Fruit fly (Drosophila melanogaster) whole organism, wandering third instar larva: ENCODE results near the gene GluRIIA.

Experiments
- Abd-B ChIP-seq: fragments of >200 bp; optimal IDR thresholded peaks from 2 replicates; lab custom pipeline; 2017; ENCODE audit warnings: missing biosample characterization, missing genetic modification characterization
- CG32264 ChIP-seq: fragments of 200-800 bp; sonication (Bioruptor generic); optimal IDR thresholded peaks from 2 replicates; lab custom pipeline; 2016; ENCODE audit warnings: missing biosample characterization, missing genetic modification characterization
- CG9705 ChIP-seq: fragments of 200-800 bp; sonication (Bioruptor generic); optimal IDR thresholded peaks from 2 replicates; lab custom pipeline; 2018; ENCODE audit warnings: missing biosample characterization, mild to moderate bottlenecking, missing genetic modification characterization
- CrebA ChIP-seq: fragments of 200-800 bp; sonication (Bioruptor generic); optimal IDR thresholded peaks from 2 replicates; lab custom pipeline; 2016; ENCODE audit warnings: missing biosample characterization, mild to moderate bottlenecking, missing genetic modification characterization, borderline replicate concordance
- Dfd ChIP-seq: fragments of >200 bp; optimal IDR thresholded peaks from 2 replicates; lab custom pipeline; 2017; ENCODE audit warnings: missing biosample characterization, missing genetic modification characterization
- Dif ChIP-seq: fragments of 200-275, 200-300 bp; sonication (Bioruptor generic); optimal IDR thresholded peaks from 2 replicates; lab custom pipeline; 2018; ENCODE audit warnings: missing biosample characterization, missing genetic modification characterization; ENCODE audit not compliant: partially characterized antibody
- GATAd ChIP-seq: sonication (Bioruptor generic); optimal IDR thresholded peaks from 2 replicates; lab custom pipeline; 2016; ENCODE audit warnings: missing biosample characterization, missing genetic modification characterization
- HLH106 ChIP-seq: fragments of 200-800 bp; optimal IDR thresholded peaks from 3 replicates; lab custom pipeline; 2019; ENCODE audit warnings: missing biosample characterization, mild to moderate bottlenecking, missing genetic modification characterization, moderate library complexity
- Hnf4 ChIP-seq: fragments of 200-800 bp; sonication (Bioruptor generic); optimal IDR thresholded peaks from 2 replicates; lab custom pipeline; 2016; ENCODE audit warnings: missing biosample characterization, mild to moderate bottlenecking, missing genetic modification characterization
- Hr78 ChIP-seq: fragments of >200 bp; optimal IDR thresholded peaks from 2 replicates; lab custom pipeline; 2017; ENCODE audit warnings: missing biosample characterization, missing genetic modification characterization
- Hr83 ChIP-seq: fragments of 200-300 bp; sonication (Bioruptor generic); optimal IDR thresholded peaks from 2 replicates; lab custom pipeline; 2016; ENCODE audit warnings: missing biosample characterization, mild to moderate bottlenecking, missing genetic modification characterization, moderate library complexity; ENCODE audit not compliant: poor library complexity, severe bottlenecking
- Jra ChIP-seq: sonication (Bioruptor generic); optimal IDR thresholded peaks from 2 replicates; lab custom pipeline; 2016; ENCODE audit warnings: missing biosample characterization, missing genetic modification characterization
- Myc ChIP-seq: fragments of >200 bp; optimal IDR thresholded peaks from 2 replicates; lab custom pipeline; 2017
- N ChIP-seq: fragments of >200 bp; optimal IDR thresholded peaks from 2 replicates; lab custom pipeline; 2018; ENCODE audit warnings: missing biosample characterization, missing external identifiers, missing genetic modification characterization
- Rel ChIP-seq, 2 experiments: fragments of 200-800 bp; sonication (Bioruptor generic) in 1 of 2; optimal IDR thresholded peaks; 2 replicates in 1 of 2; 3 replicates in 1 of 2; lab custom pipeline; 2016 to 2019; ENCODE audit warnings: mild to moderate bottlenecking in 2 of 2, missing biosample characterization in 2 of 2, missing genetic modification characterization in 2 of 2, moderate library complexity in 1 of 2
- Sp1 ChIP-seq: fragments of 200-800 bp; sonication (Bioruptor generic); optimal IDR thresholded peaks from 3 replicates; lab custom pipeline; 2019; ENCODE audit warnings: missing biosample characterization, mild to moderate bottlenecking, missing genetic modification characterization, moderate library complexity
- Vsx2 ChIP-seq: fragments of 200-300, 225-300 bp; sonication (Bioruptor generic); optimal IDR thresholded peaks from 2 replicates; lab custom pipeline; 2018; ENCODE audit warnings: missing biosample characterization, missing genetic modification characterization; ENCODE audit not compliant: partially characterized antibody
- br ChIP-seq: fragments of 200-800 bp; sonication (Bioruptor generic); optimal IDR thresholded peaks from 2 replicates; lab custom pipeline; 2016; ENCODE audit warnings: missing biosample characterization, missing genetic modification characterization
- brk ChIP-seq: fragments of 200-800 bp; sonication (Bioruptor generic); optimal IDR thresholded peaks from 2 replicates; lab custom pipeline; 2016; ENCODE audit warnings: missing biosample characterization, mild to moderate bottlenecking, missing genetic modification characterization
- dl ChIP-seq, 2 experiments: fragments of 175-275, 200-275 bp in 1 of 2; fragments of 200-275 bp in 1 of 2; sonication (Bioruptor generic); optimal IDR thresholded peaks; lab custom pipeline; 2018; ENCODE audit warnings: mild to moderate bottlenecking in 2 of 2, missing biosample characterization in 2 of 2, missing genetic modification characterization in 2 of 2, moderate library complexity in 2 of 2; ENCODE audit not compliant: partially characterized antibody in 2 of 2, insufficient read depth in 1 of 2
- dmrt93B ChIP-seq: fragments of 200-800 bp; sonication (Bioruptor generic); optimal IDR thresholded peaks from 2 replicates; lab custom pipeline; 2018; ENCODE audit warnings: missing biosample characterization, mild to moderate bottlenecking, missing genetic modification characterization
- dsf ChIP-seq: sonication (Bioruptor generic); optimal IDR thresholded peaks from 2 replicates; lab custom pipeline; 2016; ENCODE audit warnings: missing biosample characterization, missing genetic modification characterization, borderline replicate concordance
- ey ChIP-seq: fragments of 200-800 bp; sonication (Bioruptor generic); optimal IDR thresholded peaks from 2 replicates; lab custom pipeline; 2016; ENCODE audit warnings: missing biosample characterization, missing genetic modification characterization
- foxo ChIP-seq, 2 experiments: fragments of 200-800 bp; sonication (Bioruptor generic); optimal IDR thresholded peaks; 2 replicates in 1 of 2; 3 replicates in 1 of 2; lab custom pipeline; 2016 to 2017; ENCODE audit warnings: missing biosample characterization in 2 of 2, missing genetic modification characterization in 2 of 2
- h ChIP-seq: fragments of 200-800 bp; sonication (Bioruptor generic); optimal IDR thresholded peaks from 3 replicates; lab custom pipeline; 2016; ENCODE audit warnings: missing biosample characterization, mild to moderate bottlenecking, missing genetic modification characterization
- jim ChIP-seq: fragments of 175-275, 200-325 bp; sonication (Bioruptor generic); optimal IDR thresholded peaks from 2 replicates; lab custom pipeline; 2016; ENCODE audit warnings: missing biosample characterization, mild to moderate bottlenecking, missing genetic modification characterization
- lola ChIP-seq: fragments of >200 bp; optimal IDR thresholded peaks from 2 replicates; lab custom pipeline; 2017; ENCODE audit warnings: missing biosample characterization, missing genetic modification characterization
- pan ChIP-seq: fragments of >200 bp; optimal IDR thresholded peaks from 2 replicates; lab custom pipeline; 2017
- rgr ChIP-seq: fragments of 200-800 bp; sonication (Bioruptor generic); optimal IDR thresholded peaks from 3 replicates; lab custom pipeline; 2016; ENCODE audit warnings: missing biosample characterization, mild to moderate bottlenecking, missing genetic modification characterization
- sv ChIP-seq: fragments of 200-800 bp; sonication (Bioruptor generic); optimal IDR thresholded peaks from 3 replicates; lab custom pipeline; 2016; ENCODE audit warnings: missing biosample characterization, missing genetic modification characterization
- tai ChIP-seq: sonication (Bioruptor generic); optimal IDR thresholded peaks from 2 replicates; lab custom pipeline; 2016; ENCODE audit warnings: missing biosample characterization, missing genetic modification characterization
- usp ChIP-seq: fragments of >200 bp; optimal IDR thresholded peaks from 2 replicates; lab custom pipeline; 2017; ENCODE audit warnings: missing biosample characterization, missing genetic modification characterization
- woc ChIP-seq: sonication (Bioruptor generic); optimal IDR thresholded peaks from 2 replicates; lab custom pipeline; 2016; ENCODE audit warnings: missing biosample characterization, mild to moderate bottlenecking, missing genetic modification characterization

GluRIIA gene

dm6 chr2L:5547288-5547777 is 7.5 kb upstream of the GluRIIA start:
- TF ChIP-seq Dfd (GFP tag; lab: Kevin White, UChicago) (no peak), Dif (GFP tag; lab: Kevin White, UChicago) (peak; percentile 13), rgr (GFP tag; lab: Kevin White, UChicago) (peak; percentile 67)

dm6 chr2L:5550735-5551134 is 4.1 kb upstream of the GluRIIA start, which contains the start of gene CG14014:
Gene CG14014, minus strand, starts transcription at chr2L:5550835.
- TF ChIP-seq rgr (GFP tag; lab: Kevin White, UChicago), result no peak
- TF ChIP-seq Hr78, result no peak
- no peak for TF ChIP-seq foxo (GFP tag; optimal IDR thresholded peaks at IDR 0.05; lab: Kevin White, UChicago)
- TF ChIP-seq dl (GFP tag; optimal IDR thresholded peaks at IDR 0.05; lab: Kevin White, UChicago; ENCODE audit: insufficient read depth in 1 of 2, partially characterized antibody in 2 of 2), result no peak
- TF ChIP-seq brk (GFP tag; lab: Kevin White, UChicago), result no peak
- no peak for TF ChIP-seq CG32264 (GFP tag; lab: Kevin White, UChicago)
- TF ChIP-seq Vsx2 (GFP tag; lab: Kevin White, UChicago), result no peak
- no peak for TF ChIP-seq N (GFP tag; lab: Kevin White, UChicago)
- no peak for TF ChIP-seq Hr83
- no peak for TF ChIP-seq CG9705 (GFP tag; lab: Kevin White, UChicago)
- no peak for TF ChIP-seq Hnf4 (GFP tag; lab: Kevin White, UChicago)
- no peak for TF ChIP-seq jim (GFP tag; lab: Kevin White, UChicago)
- no peak for TF ChIP-seq pan (lab: Kevin White, UChicago)
- no peak for TF ChIP-seq woc
- no peak for TF ChIP-seq br (GFP tag; lab: Kevin White, UChicago)

- no peak for TF ChIP-seq h
- no peak for TF ChIP-seq N (GFP tag; lab: Kevin White, UChicago)
- TF ChIP-seq Rel (GFP tag; optimal IDR thresholded peaks at IDR 0.05; lab: Kevin White, UChicago), result no peak
- no peak for TF ChIP-seq Rel (tag; optimal IDR thresholded peaks at IDR 0.05; lab: Kevin White, UChicago)
- no peak for TF ChIP-seq sv (GFP tag; lab: Kevin White, UChicago)
- TF ChIP-seq HLH106 (tag; lab: Kevin White, UChicago), result no peak
- no peak for TF ChIP-seq rgr (GFP tag; lab: Kevin White, UChicago)
- no peak for TF ChIP-seq brk (GFP tag; lab: Kevin White, UChicago)
- TF ChIP-seq CG9705 (GFP tag; lab: Kevin White, UChicago), result no peak
- no peak for TF ChIP-seq dsf (GFP tag; lab: Kevin White, UChicago)
- no peak for TF ChIP-seq CrebA (GFP tag; lab: Kevin White, UChicago)
- TF ChIP-seq Sp1, result no peak
- no peak for TF ChIP-seq Dfd (GFP tag; lab: Kevin White, UChicago)
- no peak for TF ChIP-seq GATAd (GFP tag; lab: Kevin White, UChicago)
- TF ChIP-seq dmrt93B (GFP tag; lab: Kevin White, UChicago), result no peak
- TF ChIP-seq Jra (GFP tag; lab: Kevin White, UChicago), result no peak
- TF ChIP-seq pan (lab: Kevin White, UChicago), result no peak
- TF ChIP-seq, all 38 proteins: peak for 0
These were observed 3.3 kb upstream of the GluRIIA start, which contains the start of gene CG18269 for dm6 chr2L:5551538-5551937. Gene CG18269, plus strand, starts transcription at chr2L:5551838.

dm6 chr2L:5553750-5554149 is 1.1 kb upstream of the GluRIIA start, which contains the start of the genes CG14013 and CG14017:
Gene CG14013, minus strand, starts transcription at chr2L:5553850.
Gene CG14017, plus strand, starts transcription at chr2L:5553897.
- TF ChIP-seq usp (GFP tag; lab: Kevin White, UChicago), result no peak
- no peak for TF ChIP-seq Hr83

- TF ChIP-seq dl (GFP tag; optimal IDR thresholded peaks at IDR 0.05; lab: Kevin White, UChicago; ENCODE audit: insufficient read depth in 1 of 2, partially characterized antibody in 2 of 2), result no peak
- no peak for TF ChIP-seq Rel (GFP tag; optimal IDR thresholded peaks at IDR 0.05; lab: Kevin White, UChicago)
- no peak for TF ChIP-seq Rel (tag; optimal IDR thresholded peaks at IDR 0.05; lab: Kevin White, UChicago)
- TF ChIP-seq foxo (GFP tag; optimal IDR thresholded peaks at IDR 0.05; lab: Kevin White, UChicago), result no peak
- no peak for TF ChIP-seq rgr (GFP tag; lab: Kevin White, UChicago)
- no peak for TF ChIP-seq tai (GFP tag; lab: Kevin White, UChicago)
- no peak for TF ChIP-seq Myc (lab: Kevin White, UChicago)
- no peak for TF ChIP-seq N (GFP tag; lab: Kevin White, UChicago)
- no peak for TF ChIP-seq sv (GFP tag; lab: Kevin White, UChicago)
- no peak for TF ChIP-seq CG9705 (GFP tag; lab: Kevin White, UChicago)
- no peak for TF ChIP-seq usp (GFP tag; lab: Kevin White, UChicago)
- no peak for TF ChIP-seq GATAd (GFP tag; lab: Kevin White, UChicago)
- no peak for TF ChIP-seq Abd-B (GFP tag; lab: Kevin White, UChicago)
- no peak for TF ChIP-seq CrebA (GFP tag; lab: Kevin White, UChicago)
- TF ChIP-seq lola, result no peak
- TF ChIP-seq ey (GFP tag; lab: Kevin White, UChicago), result no peak
These were observed 4.0 kb downstream of the GluRIIA start, which contains the start of gene GluRIIB for dm6 chr2L:5558809-5559392. Gene GluRIIB, plus strand, starts transcription at chr2L:5559342.
